Fruit fly (Drosophila melanogaster) whole organism: ENCODE results near the gene CG6283.

ENCODE experiments used
- CG8478 ChIP-seq: fragments of >200 bp; optimal IDR thresholded peaks from 2 replicates; lab custom pipeline; 2018; ENCODE audit warnings: inconsistent platforms
- pan ChIP-seq: fragments of >200 bp; optimal IDR thresholded peaks from 2 replicates; lab custom pipeline; 2017
- psq ChIP-seq: fragments of >200 bp; optimal IDR thresholded peaks from 2 replicates; lab custom pipeline; 2017
- usp ChIP-seq: fragments of >200 bp; optimal IDR thresholded peaks from 2 replicates; lab custom pipeline; 2017; ENCODE audit warnings: missing biosample characterization, missing genetic modification characterization, mixed read lengths

DNA sequence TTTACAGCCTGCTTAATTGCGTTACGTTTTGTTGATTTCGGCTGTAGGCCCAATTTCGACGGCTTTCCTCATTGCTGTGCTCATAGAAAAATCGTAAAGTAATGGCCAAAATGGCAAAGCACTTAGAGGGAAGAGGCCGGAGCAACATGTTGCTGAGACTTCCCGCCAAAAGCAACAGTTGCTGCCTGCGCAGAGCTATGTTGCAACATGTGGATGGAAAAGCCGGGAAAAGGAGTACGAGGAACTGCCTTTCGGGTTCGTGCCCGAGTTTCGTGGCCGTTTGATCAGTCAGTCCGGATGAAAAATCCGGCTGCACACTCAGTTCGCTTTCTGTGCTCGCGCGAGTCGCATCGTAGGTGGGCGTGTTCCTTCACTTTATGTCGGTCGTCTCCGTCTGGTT lies 24.5 kb downstream of the CG6283 start, which contains the start of gene RYa-R:
- TF ChIP-seq usp (GFP tag; lab: Kevin White, UChicago) (no peak), psq (lab: Kevin White, UChicago) (no peak), CG8478 (lab: Kevin White, UChicago) (no peak), pan (no peak)
